Fruit fly (Drosophila melanogaster) Kc167 (cell line): ENCODE measurements around the gene spz4.

Experiments
- Myc ChIP-seq: fragments of >200 bp; optimal IDR thresholded peaks from 2 replicates; lab custom pipeline; 2017; ENCODE audit warnings: missing external identifiers
- Sin3A ChIP-seq: fragments of >200 bp; optimal IDR thresholded peaks from 2 replicates; lab custom pipeline; 2018; ENCODE audit warnings: missing external identifiers
- h ChIP-seq: fragments of >200 bp; optimal IDR thresholded peaks from 3 replicates; lab custom pipeline; 2018; ENCODE audit warnings: missing external identifiers
- insv ChIP-seq: fragments of >200 bp; optimal IDR thresholded peaks from 3 replicates; lab custom pipeline; 2018; ENCODE audit warnings: missing external identifiers
- psq ChIP-seq: fragments of >200 bp; optimal IDR thresholded peaks from 2 replicates; lab custom pipeline; 2017; ENCODE audit warnings: missing external identifiers

DNA sequence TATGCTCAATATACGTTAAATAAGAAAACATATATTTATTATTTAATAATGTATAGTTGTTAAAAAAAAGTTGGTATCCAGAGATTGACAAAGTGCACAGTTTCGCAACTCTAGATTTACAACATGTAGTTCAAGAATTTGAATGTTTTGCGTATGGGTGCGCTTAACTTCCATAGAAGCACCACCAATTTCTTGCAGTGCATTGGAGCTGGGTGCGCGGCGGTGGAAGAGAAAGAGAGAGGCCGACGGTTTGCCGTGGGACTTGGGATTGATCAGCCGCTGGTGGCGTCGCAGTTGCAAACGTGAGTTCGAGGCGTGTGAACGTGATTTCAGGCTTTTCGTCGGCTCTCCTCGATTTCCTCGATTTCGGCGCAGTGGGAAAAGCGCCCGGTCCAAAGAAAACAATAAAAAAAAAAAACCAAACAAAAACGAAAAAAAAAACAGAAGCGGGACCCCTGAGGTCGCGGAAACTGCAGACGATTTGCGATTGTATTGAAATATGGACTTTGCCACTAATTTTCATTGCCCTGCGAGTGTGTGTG is at the start of gene spz4:
- TF ChIP-seq Sin3A (lab: Kevin White, UChicago) (no peak), insv (lab: Kevin White, UChicago) (no peak), psq (lab: Kevin White, UChicago) (no peak), h (no peak), Myc (lab: Kevin White, UChicago) (no peak)
